Worm (Caenorhabditis elegans) whole organism, late embryonic: ENCODE measurements around the gene F44F4.3.

ENCODE experiments used
- ahr-1 ChIP-seq: sonication (generic microtip); optimal IDR thresholded peaks from 2 replicates; lab custom pipeline; 2016; ENCODE audit warnings: missing genetic modification characterization, missing compliant biosample characterization
- ceh-2 ChIP-seq: sonication (generic microtip); optimal IDR thresholded peaks from 2 replicates; lab custom pipeline; 2016; ENCODE audit warnings: missing genotype, missing genetic modification characterization, missing compliant biosample characterization
- ceh-24 ChIP-seq: sonication (generic microtip); optimal IDR thresholded peaks from 2 replicates; lab custom pipeline; 2016; ENCODE audit warnings: mild to moderate bottlenecking, missing genetic modification characterization, missing compliant biosample characterization
- ceh-34 ChIP-seq: sonication (generic microtip); optimal IDR thresholded peaks from 2 replicates; lab custom pipeline; 2016; ENCODE audit warnings: mild to moderate bottlenecking, missing genetic modification characterization, missing compliant biosample characterization
- ceh-45 ChIP-seq: fragments of 200-800 bp; sonication (Bioruptor generic); IDR thresholded peaks from 2 replicates; pipeline ENCODE4 v1.3.6; 2022; ENCODE audit warnings: missing genetic modification reagents, missing genetic modification characterization, missing compliant biosample characterization
- dmd-4 ChIP-seq: sonication (generic microtip); optimal IDR thresholded peaks from 2 replicates; lab custom pipeline; 2016; ENCODE audit warnings: borderline replicate concordance, missing genetic modification characterization, missing compliant biosample characterization
- fkh-10 ChIP-seq: fragments of 150-350 bp; optimal IDR thresholded peaks from 2 replicates; lab custom pipeline; 2014; ENCODE audit warnings: missing biosample characterization, missing genetic modification reagents, missing genetic modification characterization
- hlh-13 ChIP-seq: fragments of 200-800 bp; sonication (Bioruptor generic); optimal IDR thresholded peaks from 2 replicates; lab custom pipeline; 2018; ENCODE audit warnings: mild to moderate bottlenecking, missing genetic modification characterization, missing compliant biosample characterization
- lim-6 ChIP-seq: sonication (generic microtip); optimal IDR thresholded peaks from 2 replicates; lab custom pipeline; 2016; ENCODE audit warnings: missing genetic modification characterization, missing compliant biosample characterization
- nfya-1 ChIP-seq: sonication (generic microtip); optimal IDR thresholded peaks from 2 replicates; lab custom pipeline; 2017; ENCODE audit warnings: missing genetic modification characterization, mild to moderate bottlenecking, missing compliant biosample characterization, antibody characterized with exemption, moderate library complexity
- nhr-232 ChIP-seq: sonication (generic microtip); optimal IDR thresholded peaks from 2 replicates; lab custom pipeline; 2016; ENCODE audit warnings: missing genetic modification characterization, missing compliant biosample characterization
- npax-4 ChIP-seq: sonication (generic microtip); optimal IDR thresholded peaks from 2 replicates; lab custom pipeline; 2016; ENCODE audit warnings: missing genetic modification characterization, missing compliant biosample characterization
- pag-3 ChIP-seq: sonication (generic microtip); optimal IDR thresholded peaks from 2 replicates; lab custom pipeline; 2016; ENCODE audit warnings: missing compliant biosample characterization, missing genetic modification characterization, borderline replicate concordance
- pat-9 ChIP-seq: fragments of 200-800 bp; sonication (Bioruptor generic); optimal IDR thresholded peaks from 2 replicates; lab custom pipeline; 2018; ENCODE audit warnings: mild to moderate bottlenecking, missing genetic modification characterization, moderate library complexity, missing compliant biosample characterization
- rnt-1 ChIP-seq: sonication (generic microtip); optimal IDR thresholded peaks from 2 replicates; lab custom pipeline; 2016; ENCODE audit warnings: missing genetic modification characterization, missing compliant biosample characterization
- sdc-2 ChIP-seq: sonication (generic microtip); optimal IDR thresholded peaks from 2 replicates; lab custom pipeline; 2016; ENCODE audit warnings: missing genotype, missing genetic modification characterization, missing compliant biosample characterization
- sox-4 ChIP-seq: sonication (generic microtip); optimal IDR thresholded peaks from 2 replicates; lab custom pipeline; 2017; ENCODE audit warnings: mild to moderate bottlenecking, missing genetic modification characterization, inconsistent platforms, missing compliant biosample characterization
- syd-9 ChIP-seq: sonication (generic microtip); optimal IDR thresholded peaks from 2 replicates; lab custom pipeline; 2016; ENCODE audit warnings: mild to moderate bottlenecking, missing genetic modification characterization, moderate library complexity, missing compliant biosample characterization
- tbx-2 ChIP-seq: sonication (generic microtip); optimal IDR thresholded peaks from 2 replicates; lab custom pipeline; 2016; ENCODE audit warnings: missing genetic modification characterization, missing compliant biosample characterization
- tbx-7 ChIP-seq: sonication (generic microtip); optimal IDR thresholded peaks from 2 replicates; lab custom pipeline; 2016; ENCODE audit warnings: missing genotype, missing genetic modification characterization, missing compliant biosample characterization
- ttx-3 ChIP-seq: sonication (generic microtip); optimal IDR thresholded peaks from 2 replicates; lab custom pipeline; 2016; ENCODE audit warnings: missing genetic modification reagents, missing genetic modification characterization, missing compliant biosample characterization
- unc-3 ChIP-seq, 2 experiments: fragments of 200-800 bp in 1 of 2; sonication (Bioruptor generic) in 1 of 2; sonication (generic microtip) in 1 of 2; conservative IDR thresholded peaks in 1 of 2; optimal IDR thresholded peaks in 1 of 2; 2 replicates each; pipeline versions ENCODE4 v1.3.6 to Lab custom; 2016 to 2022; ENCODE audit warnings: missing compliant biosample characterization in 2 of 2, missing genetic modification characterization in 2 of 2, missing genetic modification reagents in 1 of 2
- ztf-16 ChIP-seq: sonication (generic microtip); optimal IDR thresholded peaks from 2 replicates; lab custom pipeline; 2017; ENCODE audit warnings: missing genetic modification characterization, missing compliant biosample characterization

Gene F44F4.3

ce11 chrII:10840067-10840466, 45.7 kb downstream of the F44F4.3 start (continued):
- TF ChIP-seq fkh-10: no peak
- TF ChIP-seq nhr-232 (tag; lab: Kevin White, UChicago): peak; percentile 87
- peak; percentile 58 for TF ChIP-seq rnt-1 (tag; lab: Kevin White, UChicago)
- TF ChIP-seq ztf-16: peak; percentile 91
- peak; percentile 93 for TF ChIP-seq tbx-2 (tag; lab: Kevin White, UChicago)
- TF ChIP-seq ceh-24 (tag; lab: Kevin White, UChicago): peak; percentile 59
- TF ChIP-seq lim-6 (tag; lab: Kevin White, UChicago): peak; percentile 70
- peak; percentile 90 for TF ChIP-seq ttx-3 (tag; lab: Kevin White, UChicago)
- TF ChIP-seq ceh-2 (tag; lab: Kevin White, UChicago): peak; percentile 76
- TF ChIP-seq ceh-45: peak; percentile 67; the same call in 1 of the 2 replicates
- peak; percentile 82 for TF ChIP-seq sdc-2 (tag; lab: Kevin White, UChicago)
- peak; percentile 87 for TF ChIP-seq syd-9 (tag; lab: Kevin White, UChicago)
- TF ChIP-seq sox-4 (tag; lab: Kevin White, UChicago): peak; percentile 88
- peak; percentile 77 for TF ChIP-seq ahr-1 (tag; lab: Kevin White, UChicago)
- TF ChIP-seq dmd-4 (tag; lab: Kevin White, UChicago): peak; percentile 59
- peak; percentile 68 for TF ChIP-seq tbx-7 (tag; lab: Kevin White, UChicago)
- peak; percentile 95 for TF ChIP-seq pat-9 (tag; lab: Kevin White, UChicago)
- peak; percentile 77 for TF ChIP-seq unc-3 (GFP tag; conservative IDR thresholded peaks at IDR 0.05; lab: Robert Waterston, UW)
- TF ChIP-seq unc-3 (tag; optimal IDR thresholded peaks at IDR 0.05; lab: Kevin White, UChicago): peak; percentile 84
- peak; percentile 89 for TF ChIP-seq hlh-13 (GFP tag; lab: Kevin White, UChicago)

- TF ChIP-seq npax-4 (tag; lab: Kevin White, UChicago): no peak
- peak; percentile 63 for TF ChIP-seq nfya-1 (tag; lab: Kevin White, UChicago)
- no peak for TF ChIP-seq pag-3 (tag; lab: Kevin White, UChicago)
- TF ChIP-seq, all 69 proteins: peak for 1
These were observed 47.2 kb downstream of the F44F4.3 start for ce11 chrII:10838550-10838949.

- TF ChIP-seq ceh-34 (tag; lab: Kevin White, UChicago) (no peak), dmd-4 (tag; lab: Kevin White, UChicago) (no peak), nhr-232 (tag; lab: Kevin White, UChicago) (no peak)
- TF ChIP-seq, all 69 proteins: peak for 0
These were observed 51.0 kb downstream of the F44F4.3 start for ce11 chrII:10834717-10835116.
